Fruit fly (Drosophila melanogaster) whole organism, embryonic: ENCODE results near the gene Dad1.

Experiments used
- Bgb ChIP-seq: fragments of 200-800 bp; sonication (Bioruptor generic); IDR thresholded peaks from 2 replicates; pipeline ENCODE4 v1.3.6; 2022; ENCODE audit warnings: missing biosample characterization, missing genetic modification characterization; ENCODE audit not compliant: partially characterized antibody
- CG1024 ChIP-seq: fragments of 200-800 bp; sonication (Bioruptor generic); IDR thresholded peaks from 2 replicates; pipeline ENCODE4 v1.3.6; 2022; ENCODE audit warnings: missing biosample characterization, missing genetic modification characterization
- CG10462 ChIP-seq: fragments of 200-800 bp; sonication (Bioruptor generic); optimal IDR thresholded peaks from 2 replicates; lab custom pipeline; 2016; ENCODE audit warnings: missing biosample characterization, missing genetic modification characterization
- CG11398 ChIP-seq: fragments of 200-800 bp; sonication (Bioruptor generic); optimal IDR thresholded peaks from 2 replicates; lab custom pipeline; 2016; ENCODE audit warnings: missing biosample characterization, missing genetic modification characterization
- CG12071 ChIP-seq: fragments of 200-800 bp; sonication (Bioruptor generic); optimal IDR thresholded peaks from 3 replicates; lab custom pipeline; 2018; ENCODE audit warnings: missing biosample characterization, mild to moderate bottlenecking, missing genetic modification characterization
- CG12769 ChIP-seq: fragments of 200-800 bp; sonication (Bioruptor generic); optimal IDR thresholded peaks from 2 replicates; lab custom pipeline; 2019; ENCODE audit warnings: missing biosample characterization, mild to moderate bottlenecking, missing genetic modification characterization, moderate library complexity
- CG14860 ChIP-seq: fragments of 200-800 bp; sonication (Bioruptor generic); IDR thresholded peaks from 3 replicates; pipeline ENCODE4 v1.3.6; 2022; ENCODE audit warnings: missing biosample characterization, missing genetic modification characterization; ENCODE audit not compliant: partially characterized antibody
- CG15011 ChIP-seq: fragments of 200-800 bp; sonication (Bioruptor generic); optimal IDR thresholded peaks from 3 replicates; lab custom pipeline; 2018; ENCODE audit warnings: missing biosample characterization, mild to moderate bottlenecking, missing genetic modification characterization
- CG16813 ChIP-seq: fragments of 200-800 bp; sonication (Bioruptor generic); IDR thresholded peaks from 3 replicates; pipeline ENCODE4 v1.3.6; 2022; ENCODE audit warnings: missing biosample characterization, missing genetic modification characterization; ENCODE audit not compliant: partially characterized antibody
- CG17328 ChIP-seq: fragments of 200-800 bp; sonication (Bioruptor generic); IDR thresholded peaks from 2 replicates; pipeline ENCODE4 v1.3.6; 2022; ENCODE audit warnings: missing biosample characterization, missing genetic modification characterization
- CG18599 ChIP-seq: fragments of 200-800 bp; sonication (Bioruptor generic); optimal IDR thresholded peaks from 3 replicates; lab custom pipeline; 2017; ENCODE audit warnings: missing biosample characterization, missing genetic modification characterization, mild to moderate bottlenecking, moderate library complexity, missing genetic modification reagents
- CG18619 ChIP-seq: fragments of 200-800 bp; sonication (Bioruptor generic); optimal IDR thresholded peaks from 3 replicates; lab custom pipeline; 2017; ENCODE audit warnings: missing biosample characterization, mild to moderate bottlenecking, missing genetic modification characterization
- CG2202 ChIP-seq: fragments of 200-800 bp; sonication (Bioruptor generic); optimal IDR thresholded peaks from 2 replicates; lab custom pipeline; 2018; ENCODE audit warnings: missing biosample characterization, mild to moderate bottlenecking, missing genetic modification characterization
- CG3065 ChIP-seq: fragments of 200-800 bp; sonication (Bioruptor generic); optimal IDR thresholded peaks from 2 replicates; lab custom pipeline; 2016; ENCODE audit warnings: missing biosample characterization, missing genetic modification characterization
- CG34422 ChIP-seq: fragments of 200-800 bp; sonication (Bioruptor generic); IDR thresholded peaks from 3 replicates; pipeline ENCODE4 v1.3.6; 2022; ENCODE audit warnings: missing biosample characterization, missing genetic modification characterization
- CG42726 ChIP-seq: fragments of 200-800 bp; sonication (Bioruptor generic); IDR thresholded peaks from 2 replicates; pipeline ENCODE4 v1.3.6; 2022; ENCODE audit warnings: missing biosample characterization, missing genetic modification characterization; ENCODE audit not compliant: partially characterized antibody
- CG4360 ChIP-seq: fragments of 200-800 bp; sonication (Bioruptor generic); IDR thresholded peaks from 2 replicates; pipeline ENCODE4 v1.3.6; 2022; ENCODE audit warnings: missing biosample characterization, missing genetic modification characterization
- CG4404 ChIP-seq: fragments of 200-800 bp; sonication (Bioruptor generic); IDR thresholded peaks from 2 replicates; pipeline ENCODE4 v1.3.6; 2022; ENCODE audit warnings: missing biosample characterization, missing genetic modification characterization
- CG4820 ChIP-seq: fragments of 200-800 bp; sonication (Bioruptor generic); optimal IDR thresholded peaks from 3 replicates; lab custom pipeline; 2016; ENCODE audit warnings: missing biosample characterization, missing genetic modification characterization
- CG6254 ChIP-seq: fragments of 200-800 bp; sonication (Bioruptor generic); optimal IDR thresholded peaks from 3 replicates; lab custom pipeline; 2017; ENCODE audit warnings: mild to moderate bottlenecking, missing biosample characterization, missing genetic modification reagents, missing genetic modification characterization
- CG6683 ChIP-seq: fragments of 200-800 bp; sonication (Bioruptor generic); optimal IDR thresholded peaks from 2 replicates; lab custom pipeline; 2017; ENCODE audit warnings: missing biosample characterization, mild to moderate bottlenecking, missing genetic modification characterization, missing genetic modification reagents
- CG7372 ChIP-seq: fragments of 200-800 bp; sonication (Bioruptor generic); IDR thresholded peaks from 2 replicates; pipeline ENCODE4 v1.3.6; 2022; ENCODE audit warnings: missing biosample characterization, missing genetic modification characterization
- CG7745 ChIP-seq: fragments of 200-800 bp; sonication (Bioruptor generic); optimal IDR thresholded peaks from 2 replicates; lab custom pipeline; 2018; ENCODE audit warnings: missing biosample characterization, mild to moderate bottlenecking, missing genetic modification characterization, moderate library complexity
- CG8281 ChIP-seq: fragments of 200-800 bp; sonication (Bioruptor generic); optimal IDR thresholded peaks from 2 replicates; lab custom pipeline; 2018; ENCODE audit warnings: missing biosample characterization, mild to moderate bottlenecking, missing genetic modification characterization, moderate library complexity
- Doc2 ChIP-seq: fragments of 200-800 bp; sonication (Bioruptor generic); IDR thresholded peaks from 2 replicates; pipeline ENCODE4 v1.3.6; 2022; ENCODE audit warnings: missing biosample characterization, missing genetic modification characterization
- Drgx ChIP-seq: fragments of 200-800 bp; sonication (Bioruptor generic); IDR thresholded peaks from 2 replicates; pipeline ENCODE4 v1.3.6; 2022; ENCODE audit warnings: missing biosample characterization, missing genetic modification characterization
- HLH3B ChIP-seq: fragments of 200-800 bp; sonication (Bioruptor generic); IDR thresholded peaks from 2 replicates; pipeline ENCODE4 v1.3.6; 2022; ENCODE audit warnings: missing biosample characterization, missing genetic modification characterization
- Kr ChIP-seq: fragments of 200-800 bp; sonication (Bioruptor generic); optimal IDR thresholded peaks from 2 replicates; lab custom pipeline; 2017; ENCODE audit warnings: missing biosample characterization, mild to moderate bottlenecking, missing genetic modification characterization
- Oaz ChIP-seq: fragments of 200-800 bp; sonication (Bioruptor generic); IDR thresholded peaks from 2 replicates; pipeline ENCODE4 v1.3.6; 2022; ENCODE audit warnings: missing biosample characterization, missing genetic modification characterization
- Six4 ChIP-seq: fragments of 200-800 bp; sonication (Bioruptor generic); optimal IDR thresholded peaks from 2 replicates; lab custom pipeline; 2016; ENCODE audit warnings: missing biosample characterization, missing genetic modification characterization
- Trl ChIP-seq, 3 experiments: fragments of >200 bp in 2 of 3; fragments of 200-800 bp in 1 of 3; sonication (Bioruptor generic) in 1 of 3; optimal IDR thresholded peaks; 2 replicates in 1 of 3; 3 replicates in 2 of 3; lab custom pipeline; 2016 to 2017; ENCODE audit warnings: missing biosample characterization in 1 of 3, missing genetic modification characterization in 1 of 3
- YL-1 ChIP-seq: fragments of 200-800 bp; sonication (Bioruptor generic); optimal IDR thresholded peaks from 3 replicates; lab custom pipeline; 2017; ENCODE audit warnings: missing biosample characterization, mild to moderate bottlenecking, missing genetic modification characterization
- abd-A ChIP-seq: fragments of 200-800 bp; sonication (Bioruptor generic); optimal IDR thresholded peaks from 3 replicates; lab custom pipeline; 2019; ENCODE audit warnings: missing biosample characterization, mild to moderate bottlenecking, missing genetic modification characterization, moderate library complexity
- amos ChIP-seq: fragments of 200-800 bp; sonication (Bioruptor generic); IDR thresholded peaks from 2 replicates; pipeline ENCODE4 v1.3.6; 2022; ENCODE audit warnings: missing biosample characterization, missing genetic modification characterization; ENCODE audit not compliant: partially characterized antibody
- chn ChIP-seq: fragments of 200-800 bp; sonication (Bioruptor generic); optimal IDR thresholded peaks from 2 replicates; lab custom pipeline; 2016; ENCODE audit warnings: missing biosample characterization, missing genetic modification characterization
- dan ChIP-seq: fragments of 200-800 bp; sonication (Bioruptor generic); IDR thresholded peaks from 2 replicates; pipeline ENCODE4 v1.3.6; 2022; ENCODE audit warnings: missing biosample characterization, missing genetic modification characterization
- eve ChIP-seq, 2 experiments: fragments of >200 bp; optimal IDR thresholded peaks; 2 replicates each; lab custom pipeline; 2017; ENCODE audit warnings: missing biosample characterization in 2 of 2, missing genetic modification characterization in 2 of 2
- fd64A ChIP-seq: fragments of 200-800 bp; sonication (Bioruptor generic); optimal IDR thresholded peaks from 3 replicates; lab custom pipeline; 2018; ENCODE audit warnings: missing biosample characterization, mild to moderate bottlenecking, missing genetic modification characterization
- jigr1 ChIP-seq: fragments of 200-800 bp; sonication (Bioruptor generic); IDR thresholded peaks from 3 replicates; pipeline ENCODE4 v1.3.6; 2022; ENCODE audit warnings: missing biosample characterization, missing genetic modification characterization
- lbe ChIP-seq: fragments of 200-800 bp; sonication (Bioruptor generic); optimal IDR thresholded peaks from 2 replicates; lab custom pipeline; 2016; ENCODE audit warnings: missing biosample characterization, mild to moderate bottlenecking, missing genetic modification characterization
- maf-S ChIP-seq: fragments of 200-800 bp; sonication (Bioruptor generic); optimal IDR thresholded peaks from 2 replicates; lab custom pipeline; 2016; ENCODE audit warnings: missing biosample characterization, missing genetic modification characterization
- pnt ChIP-seq: fragments of 200-800 bp; sonication (Bioruptor generic); optimal IDR thresholded peaks from 3 replicates; lab custom pipeline; 2016; ENCODE audit warnings: missing biosample characterization, missing genetic modification characterization
- pum ChIP-seq: fragments of 200-800 bp; sonication (Bioruptor generic); optimal IDR thresholded peaks from 2 replicates; lab custom pipeline; 2016; ENCODE audit warnings: missing biosample characterization, missing genetic modification characterization
- repo ChIP-seq: fragments of 200-800 bp; sonication (Bioruptor generic); optimal IDR thresholded peaks from 2 replicates; lab custom pipeline; 2016; ENCODE audit warnings: missing biosample characterization, missing genetic modification characterization
- sc ChIP-seq, 3 experiments: fragments of >200 bp in 2 of 3; fragments of 200-800 bp in 1 of 3; sonication (Bioruptor generic) in 1 of 3; optimal IDR thresholded peaks; 2 replicates in 2 of 3; 3 replicates in 1 of 3; lab custom pipeline; 2017; ENCODE audit warnings: mild to moderate bottlenecking in 1 of 3, missing biosample characterization in 1 of 3, missing genetic modification characterization in 1 of 3, missing genetic modification reagents in 1 of 3
- schlank ChIP-seq: fragments of 200-800 bp; sonication (Bioruptor generic); optimal IDR thresholded peaks from 2 replicates; lab custom pipeline; 2018; ENCODE audit warnings: missing biosample characterization, mild to moderate bottlenecking, missing genetic modification characterization
- so ChIP-seq: fragments of 200-800 bp; sonication (Bioruptor generic); IDR thresholded peaks from 3 replicates; pipeline ENCODE4 v1.3.6; 2022; ENCODE audit warnings: missing biosample characterization, missing genetic modification characterization
- stc ChIP-seq: fragments of 200-800 bp; sonication (Bioruptor generic); IDR thresholded peaks from 2 replicates; pipeline ENCODE4 v1.3.6; 2022; ENCODE audit warnings: missing biosample characterization, missing genetic modification characterization
- vfl ChIP-seq: fragments of 200-800 bp; sonication (Bioruptor generic); optimal IDR thresholded peaks from 2 replicates; lab custom pipeline; 2016; ENCODE audit warnings: missing biosample characterization, missing genetic modification characterization
- wor ChIP-seq: fragments of 200-800 bp; sonication (Bioruptor generic); IDR thresholded peaks from 2 replicates; pipeline ENCODE4 v1.3.6; 2022; ENCODE audit warnings: missing biosample characterization, missing genetic modification characterization

The Dad1 gene

dm6 chr2L:8381508-8382036 lies 2.4 kb downstream of the Dad1 start, which contains the start of gene AlaRS (continued):
- TF ChIP-seq amos: peak; percentile 63; the same call in 1 of the 2 replicates
- peak; percentile 18 for TF ChIP-seq Six4 (GFP tag; lab: Kevin White, UChicago)
- TF ChIP-seq fd64A (GFP tag; lab: Kevin White, UChicago): no peak
- TF ChIP-seq CG7745 (tag; lab: Kevin White, UChicago): no peak
- TF ChIP-seq wor (GFP tag; lab: Robert Waterston, UW): no peak
- TF ChIP-seq eve (GFP tag; optimal IDR thresholded peaks at IDR 0.05; lab: Kevin White, UChicago): no peak
- no peak for TF ChIP-seq Oaz (GFP tag; lab: Robert Waterston, UW)
- TF ChIP-seq chn (GFP tag; lab: Kevin White, UChicago): no peak
- TF ChIP-seq CG12071 (GFP tag; lab: Kevin White, UChicago): no peak
- 0 out of 2 replicates have a peak, but pooled peaks have one; percentile 21 for TF ChIP-seq stc (GFP tag; lab: Robert Waterston, UW)
- peak; percentile 56 for TF ChIP-seq Bgb (GFP tag; lab: Robert Waterston, UW)
- no peak for TF ChIP-seq repo (GFP tag; lab: Kevin White, UChicago)
- TF ChIP-seq pnt: no peak
- no peak for TF ChIP-seq CG18619 (GFP tag; lab: Kevin White, UChicago)
- TF ChIP-seq lbe: peak; percentile 70
- TF ChIP-seq CG11398 (GFP tag; lab: Kevin White, UChicago): no peak
- no peak for TF ChIP-seq CG8281
- no peak for TF ChIP-seq CG42726 (GFP tag; lab: Robert Waterston, UW)
- no peak for TF ChIP-seq Drgx (GFP tag; lab: Robert Waterston, UW)
- no peak; the same call in 2 of the 3 replicates for TF ChIP-seq jigr1 (GFP tag; lab: Robert Waterston, UW)
- peak; percentile 41; the same call in 1 of the 3 replicates for TF ChIP-seq CG14860 (GFP tag; lab: Robert Waterston, UW)
- TF ChIP-seq CG10462 (GFP tag; lab: Kevin White, UChicago): no peak
- TF ChIP-seq CG34422 (GFP tag; lab: Robert Waterston, UW): 0 out of 3 replicates have a peak, but pooled peaks have one; percentile 26
- TF ChIP-seq CG3065: no peak
- TF ChIP-seq dan (GFP tag; lab: Robert Waterston, UW): no peak
- no peak for TF ChIP-seq CG4404 (GFP tag; lab: Robert Waterston, UW)
- peak; percentile 83 for TF ChIP-seq YL-1 (GFP tag; lab: Kevin White, UChicago)
- TF ChIP-seq so (GFP tag; lab: Robert Waterston, UW): no peak
- no peak for TF ChIP-seq maf-S (GFP tag; lab: Kevin White, UChicago)
- peak; percentile 40 for TF ChIP-seq CG6254 (GFP tag; lab: Kevin White, UChicago)
- TF ChIP-seq CG16813 (GFP tag; lab: Robert Waterston, UW): peak; percentile 42; the same call in 1 of the 3 replicates
- TF ChIP-seq CG4820 (GFP tag; lab: Kevin White, UChicago): peak; percentile 17
- no peak for TF ChIP-seq Trl (optimal IDR thresholded peaks at IDR 0.05; lab: Kevin White, UChicago)
- TF ChIP-seq Trl (GFP tag; optimal IDR thresholded peaks at IDR 0.05; lab: Kevin White, UChicago): no peak
- TF ChIP-seq CG15011 (GFP tag; lab: Kevin White, UChicago): no peak
- no peak for TF ChIP-seq abd-A (tag; lab: Kevin White, UChicago)
- TF ChIP-seq Doc2: no peak
- peak; percentile 26 for TF ChIP-seq pum
- TF ChIP-seq schlank (tag; lab: Kevin White, UChicago): no peak
- no peak for TF ChIP-seq HLH3B
- no peak for TF ChIP-seq CG2202 (tag; lab: Kevin White, UChicago)
- TF ChIP-seq CG1024 (GFP tag; lab: Robert Waterston, UW): no peak
- no peak for TF ChIP-seq sc (optimal IDR thresholded peaks at IDR 0.05; lab: Kevin White, UChicago)
- no peak for TF ChIP-seq sc (GFP tag; optimal IDR thresholded peaks at IDR 0.05; lab: Kevin White, UChicago)
- TF ChIP-seq CG12769 (tag; lab: Kevin White, UChicago): no peak
- TF ChIP-seq CG17328: peak; percentile 23; the same call in 1 of the 2 replicates
- TF ChIP-seq CG18599 (GFP tag; lab: Kevin White, UChicago): peak; percentile 56
- no peak for TF ChIP-seq Kr (GFP tag; lab: Kevin White, UChicago)
- no peak for TF ChIP-seq CG7372 (GFP tag; lab: Robert Waterston, UW)
- TF ChIP-seq vfl: peak; percentile 11
- peak; percentile 17 for TF ChIP-seq CG6683
- no peak for TF ChIP-seq CG4360
